Fruit fly (Drosophila melanogaster): Measurements from ENCODE around the gene eIF3e.
A peak's percentile ranks its signal among the peaks of the same experiment; 100 is the strongest.

Gene eIF3e

DNA sequence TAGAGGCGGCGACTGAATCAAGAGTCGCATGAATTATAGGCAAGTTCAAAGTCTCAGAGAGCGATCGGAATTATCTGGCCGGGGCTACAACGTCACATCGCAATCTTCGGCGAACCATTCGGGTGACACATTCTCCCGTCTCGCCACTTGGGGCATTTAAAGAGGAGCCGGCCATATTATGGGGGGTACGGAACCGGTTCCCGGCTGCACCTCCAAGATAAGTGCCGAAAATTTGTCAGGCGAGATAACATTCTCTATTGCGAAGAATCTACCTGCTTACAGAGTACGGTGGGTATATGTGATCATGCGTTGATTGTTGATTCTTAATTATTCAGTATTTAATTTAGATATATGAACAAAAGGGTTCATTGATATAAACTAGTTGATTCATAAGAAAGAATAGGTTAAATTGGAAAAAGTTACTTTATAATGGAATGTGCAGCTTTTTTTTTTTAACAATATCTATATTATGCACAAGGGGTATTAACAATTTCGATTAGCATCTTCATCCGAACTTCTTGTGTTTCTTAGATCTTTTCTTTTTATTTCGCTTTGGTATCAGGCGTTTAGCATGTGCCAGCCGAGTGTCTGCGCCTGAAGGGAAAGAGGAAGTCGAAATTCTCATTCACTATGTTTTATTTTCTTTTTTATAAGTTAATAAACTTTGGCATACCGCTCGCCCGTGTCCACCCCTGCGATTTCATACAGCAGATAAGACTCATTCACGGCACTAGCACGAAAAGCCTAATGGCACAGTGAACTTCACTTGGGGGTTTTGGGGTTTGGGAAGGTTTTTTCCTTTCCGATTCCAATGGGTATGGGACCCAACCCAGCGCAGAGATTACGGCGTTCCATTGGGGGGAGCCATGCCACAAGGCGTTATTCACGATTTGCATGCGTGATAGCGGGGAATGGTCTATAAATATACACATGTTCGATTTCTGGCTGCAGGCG, 15.0 kb upstream of the eIF3e start (continued):
- TF ChIP-seq NfI (GFP tag; optimal IDR thresholded peaks at IDR 0.05), result peak; percentile 11
- TF ChIP-seq fd96Cb (tag; optimal IDR thresholded peaks at IDR 0.05), result peak; percentile 64
- no peak for TF ChIP-seq sc (optimal IDR thresholded peaks at IDR 0.05)
- peak; percentile 44 for TF ChIP-seq sc (GFP tag; optimal IDR thresholded peaks at IDR 0.05)
- TF ChIP-seq dysf (GFP tag; IDR thresholded peaks at IDR 0.05), result peak; percentile 67
- peak; percentile 52 for TF ChIP-seq CG3281 (GFP tag; optimal IDR thresholded peaks at IDR 0.05)
- TF ChIP-seq Ada2b (GFP tag; IDR thresholded peaks at IDR 0.05), result peak; percentile 28; the same call in 1 of the 2 replicates
- no peak for TF ChIP-seq CG8290 (GFP tag; optimal IDR thresholded peaks at IDR 0.05)
- peak in 1 of 2 experiments; percentile 27 for TF ChIP-seq CG8290 (tag; optimal IDR thresholded peaks at IDR 0.05)
- TF ChIP-seq grn (GFP tag; optimal IDR thresholded peaks at IDR 0.05), result peak; percentile 59
- TF ChIP-seq Rfx (GFP tag; IDR thresholded peaks at IDR 0.05), result peak; percentile 32; the same call in 1 of the 2 replicates
- peak; percentile 67 for TF ChIP-seq CG14710 (tag; optimal IDR thresholded peaks at IDR 0.05)
- peak; percentile 70 for TF ChIP-seq CG11504 (tag; optimal IDR thresholded peaks at IDR 0.05)
- peak; percentile 26 for TF ChIP-seq CG4854 (GFP tag; optimal IDR thresholded peaks at IDR 0.05)
- TF ChIP-seq HHEX (GFP tag; optimal IDR thresholded peaks at IDR 0.05), result peak; percentile 45
- TF ChIP-seq CG4328 (GFP tag; optimal IDR thresholded peaks at IDR 0.05), result no peak
- TF ChIP-seq Hmr (GFP tag; optimal IDR thresholded peaks at IDR 0.05), result peak; percentile 29
- TF ChIP-seq CG10543 (GFP tag; optimal IDR thresholded peaks at IDR 0.05), result peak; percentile 6
- peak; percentile 40 for TF ChIP-seq al (GFP tag; IDR thresholded peaks at IDR 0.05)
- no peak for TF ChIP-seq Scr (GFP tag; IDR thresholded peaks at IDR 0.05; ENCODE audit: partially characterized antibody)
- peak; percentile 65 for TF ChIP-seq CG7839 (tag; optimal IDR thresholded peaks at IDR 0.05)
- TF ChIP-seq CG15601 (tag; optimal IDR thresholded peaks at IDR 0.05), result peak; percentile 43
- TF ChIP-seq CG14014 (GFP tag; IDR thresholded peaks at IDR 0.05), result 0 out of 2 replicates have a peak, but pooled peaks have one; percentile 42
- TF ChIP-seq CG12155 (GFP tag; optimal IDR thresholded peaks at IDR 0.05), result peak; percentile 48
- TF ChIP-seq CG30431 (GFP tag; optimal IDR thresholded peaks at IDR 0.05), result no peak
- TF ChIP-seq ato (GFP tag; IDR thresholded peaks at IDR 0.05; ENCODE audit: partially characterized antibody), result no peak
- peak; percentile 19 for TF ChIP-seq CG17829 (tag; optimal IDR thresholded peaks at IDR 0.05)
- peak; percentile 20 for TF ChIP-seq Atf-2 (GFP tag; optimal IDR thresholded peaks at IDR 0.05)
- TF ChIP-seq CG2678 (tag; optimal IDR thresholded peaks at IDR 0.05), result peak; percentile 76
- no peak for TF ChIP-seq zfh1 (GFP tag; IDR thresholded peaks at IDR 0.05)
- TF ChIP-seq stc (GFP tag; IDR thresholded peaks at IDR 0.05), result peak; percentile 26; the same call in 1 of the 2 replicates
- TF ChIP-seq ind (GFP tag; optimal IDR thresholded peaks at IDR 0.05), result peak; percentile 51
- TF ChIP-seq Fer1 (GFP tag; optimal IDR thresholded peaks at IDR 0.05), result peak; percentile 40
- no peak for TF ChIP-seq lov (optimal IDR thresholded peaks at IDR 0.05)
- 0 out of 3 replicates have a peak, but pooled peaks have one; percentile 51 for TF ChIP-seq lov (GFP tag; IDR thresholded peaks at IDR 0.05)
- TF ChIP-seq Dp (GFP tag; optimal IDR thresholded peaks at IDR 0.05), result no peak
- TF ChIP-seq vvl (GFP tag; IDR thresholded peaks at IDR 0.05), result peak; percentile 69; the same call in 1 of the 2 replicates
- peak; percentile 45 for TF ChIP-seq exex (tag; optimal IDR thresholded peaks at IDR 0.05)
- TF ChIP-seq HLH3B (GFP tag; IDR thresholded peaks at IDR 0.05), result no peak; the same call in none of the 2 replicates
- peak; percentile 73 for TF ChIP-seq Deaf1 (tag; optimal IDR thresholded peaks at IDR 0.05)
- TF ChIP-seq pum (GFP tag; optimal IDR thresholded peaks at IDR 0.05), result no peak
- peak; percentile 67 for TF ChIP-seq CG10267 (tag; optimal IDR thresholded peaks at IDR 0.05)
- TF ChIP-seq phol (tag; optimal IDR thresholded peaks at IDR 0.05), result peak; percentile 70
- peak; percentile 43 for TF ChIP-seq tio (GFP tag; optimal IDR thresholded peaks at IDR 0.05)
- peak; percentile 73 for TF ChIP-seq CG2712 (tag; optimal IDR thresholded peaks at IDR 0.05)
- peak in 1 of 2 experiments; percentile 12 for TF ChIP-seq eve (GFP tag; optimal IDR thresholded peaks at IDR 0.05)
- no peak for TF ChIP-seq pan (optimal IDR thresholded peaks at IDR 0.05)
- TF ChIP-seq pan (GFP tag; optimal IDR thresholded peaks at IDR 0.05 in 1 of 2, IDR thresholded peaks at IDR 0.05 in 1 of 2), result peak in 1 of 2 experiments; percentile 49
